Worm (Caenorhabditis elegans) whole organism, L1 larva: ENCODE data around the gene C55A6.6.

Experiments
- dpl-1 ChIP-seq, 3 experiments: fragments of 150-350 bp in 2 of 3; sonication (generic microtip) in 1 of 3; optimal IDR thresholded peaks; 2 replicates each; lab custom pipeline; 2014 to 2017; ENCODE audit warnings: missing biosample characterization in 3 of 3, missing genetic modification characterization in 3 of 3, missing genetic modification reagents in 3 of 3
- lin-39 ChIP-seq: fragments of 150-350 bp; optimal IDR thresholded peaks from 2 replicates; lab custom pipeline; 2014; ENCODE audit warnings: missing biosample characterization, missing genetic modification reagents, missing genetic modification characterization
- nhr-12 ChIP-seq: sonication (generic microtip); optimal IDR thresholded peaks from 2 replicates; lab custom pipeline; 2017; ENCODE audit warnings: missing biosample characterization, missing genetic modification characterization
- sptf-1 ChIP-seq: fragments of 150-350 bp; optimal IDR thresholded peaks from 2 replicates; lab custom pipeline; 2014; ENCODE audit warnings: missing biosample characterization, missing genetic modification characterization

ce11 chrV:11536667-11537066, 22.1 kb upstream of the C55A6.6 start:
- TF ChIP-seq dpl-1 (GFP tag; optimal IDR thresholded peaks at IDR 0.05; lab: Kevin White, UChicago) (no peak), lin-39 (tag; lab: Kevin White, UChicago) (no peak), nhr-12 (no peak), sptf-1 (tag; lab: Kevin White, UChicago) (no peak)
